Worm (Caenorhabditis elegans) whole organism, midembryonic: ENCODE data around the gene col-157.
A peak's percentile ranks its signal among the peaks of the same experiment; 100 is the strongest.

ENCODE experiments used
- T22C8.4 ChIP-seq: fragments of 200-800 bp; sonication (Bioruptor generic); IDR thresholded peaks from 2 replicates; pipeline ENCODE4 v1.3.6; 2022; ENCODE audit warnings: missing genetic modification characterization, missing compliant biosample characterization
- cog-1 ChIP-seq: sonication (generic microtip); optimal IDR thresholded peaks from 2 replicates; lab custom pipeline; 2016; ENCODE audit warnings: missing genetic modification characterization, missing compliant biosample characterization
- flt-1 ChIP-seq: fragments of 200-800 bp; sonication (Bioruptor generic); IDR thresholded peaks from 2 replicates; pipeline ENCODE4 v1.3.6; 2022; ENCODE audit warnings: missing genetic modification characterization, missing compliant biosample characterization
- klf-2 ChIP-seq: fragments of 200-800 bp; sonication (Bioruptor generic); conservative IDR thresholded peaks from 2 replicates; pipeline ENCODE4 v1.3.6; 2022; ENCODE audit warnings: missing genetic modification reagents, missing genetic modification characterization, missing compliant biosample characterization
- med-1 ChIP-seq: sonication (generic microtip); optimal IDR thresholded peaks from 2 replicates; lab custom pipeline; 2017; ENCODE audit warnings: missing genetic modification characterization, mild to moderate bottlenecking, missing compliant biosample characterization, antibody characterized with exemption, missing genetic modification reagents; ENCODE audit not compliant: insufficient read depth
- ref-1 ChIP-seq: fragments of 200-800 bp; sonication (Bioruptor generic); conservative IDR thresholded peaks from 2 replicates; pipeline ENCODE4 v1.3.6; 2022; ENCODE audit warnings: missing genetic modification reagents, missing genetic modification characterization, missing compliant biosample characterization
- tab-1 ChIP-seq: fragments of 200-800 bp; sonication (Bioruptor generic); IDR thresholded peaks from 2 replicates; pipeline ENCODE4 v1.3.6; 2022; ENCODE audit warnings: missing genetic modification characterization, missing compliant biosample characterization
- ztf-23 ChIP-seq: fragments of 200-800 bp; sonication (Bioruptor generic); IDR thresholded peaks from 2 replicates; pipeline ENCODE4 v1.3.6; 2022; ENCODE audit warnings: missing genetic modification reagents, missing genetic modification characterization, missing compliant biosample characterization
- ztf-29 ChIP-seq: fragments of 200-800 bp; sonication (Bioruptor generic); IDR thresholded peaks from 2 replicates; pipeline ENCODE4 v1.3.6; 2022; ENCODE audit warnings: missing genetic modification reagents, missing genetic modification characterization, missing compliant biosample characterization

DNA sequence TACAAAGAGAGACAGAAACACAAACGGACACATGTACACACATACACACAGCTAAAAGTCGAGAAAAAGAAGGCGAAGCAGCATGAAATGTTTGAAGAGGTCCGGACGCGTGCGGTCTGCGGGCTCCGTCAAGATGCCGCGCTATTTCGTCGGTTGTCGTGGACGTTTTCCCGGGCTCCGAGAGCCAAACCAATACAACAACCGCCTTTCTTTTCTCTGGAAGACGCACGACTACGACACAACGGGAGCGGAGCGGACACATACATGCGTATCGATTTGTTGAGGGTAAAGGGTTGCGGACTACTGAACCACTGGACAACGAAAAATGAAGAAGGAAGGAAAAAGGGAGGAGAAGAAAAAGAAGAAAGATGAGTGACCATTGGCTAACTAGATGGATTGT is 38.5 kb upstream of the col-157 start:
- no peak for TF ChIP-seq cog-1 (tag; lab: Kevin White, UChicago)
- TF ChIP-seq ztf-29 (GFP tag; lab: Robert Waterston, UW) = no peak
- no peak for TF ChIP-seq flt-1 (GFP tag; lab: Robert Waterston, UW)
- no peak for TF ChIP-seq med-1 (GFP tag; lab: Kevin White, UChicago)
- TF ChIP-seq tab-1 (GFP tag; lab: Robert Waterston, UW) = no peak
- peak; percentile 41; the same call in 1 of the 2 replicates for TF ChIP-seq T22C8.4 (GFP tag; lab: Robert Waterston, UW)
- TF ChIP-seq ztf-23 (GFP tag; lab: Robert Waterston, UW) = no peak
- no peak for TF ChIP-seq klf-2 (GFP tag; lab: Robert Waterston, UW)
- TF ChIP-seq ref-1 (GFP tag; lab: Robert Waterston, UW) = no peak
